Worm (Caenorhabditis elegans) whole organism, L3 larva: ENCODE results near the gene nspb-7.

ENCODE experiments used
- ZK546.5 ChIP-seq: sonication (generic microtip); optimal IDR thresholded peaks from 2 replicates; lab custom pipeline; 2017; ENCODE audit warnings: missing biosample characterization, missing genetic modification characterization
- aly-2 ChIP-seq: fragments of 150-350 bp; optimal IDR thresholded peaks from 2 replicates; lab custom pipeline; 2014; ENCODE audit warnings: missing biosample characterization, missing genetic modification characterization
- ceh-28 ChIP-seq: fragments of 150-350 bp; optimal IDR thresholded peaks from 2 replicates; lab custom pipeline; 2014; ENCODE audit warnings: missing biosample characterization, missing genetic modification reagents, missing genetic modification characterization
- ceh-82 ChIP-seq: fragments of 150-350 bp; optimal IDR thresholded peaks from 2 replicates; lab custom pipeline; 2014; ENCODE audit warnings: missing biosample characterization, missing genetic modification characterization
- elt-1 ChIP-seq: fragments of 150-350 bp; optimal IDR thresholded peaks from 2 replicates; lab custom pipeline; 2014; ENCODE audit warnings: missing biosample characterization, missing genetic modification characterization
- elt-3 ChIP-seq, 3 experiments: fragments of 150-350 bp in 1 of 3; sonication (generic microtip) in 2 of 3; optimal IDR thresholded peaks; 2 replicates in 2 of 3; 4 replicates in 1 of 3; lab custom pipeline; 2014 to 2017; ENCODE audit warnings: missing biosample characterization in 3 of 3, missing genetic modification characterization in 3 of 3
- fkh-10 ChIP-seq: sonication (generic microtip); optimal IDR thresholded peaks from 2 replicates; lab custom pipeline; 2017; ENCODE audit warnings: missing biosample characterization, missing genetic modification reagents, missing genetic modification characterization
- fos-1 ChIP-seq: fragments of 150-350 bp; optimal IDR thresholded peaks from 2 replicates; lab custom pipeline; 2014; ENCODE audit warnings: missing biosample characterization, missing genetic modification characterization
- lin-39 ChIP-seq: fragments of 150-350 bp; optimal IDR thresholded peaks from 2 replicates; lab custom pipeline; 2018; ENCODE audit warnings: missing biosample characterization, missing genetic modification reagents, missing genetic modification characterization
- mdl-1 ChIP-seq: fragments of 150-350 bp; optimal IDR thresholded peaks from 2 replicates; lab custom pipeline; 2014; ENCODE audit warnings: missing biosample characterization, missing genetic modification characterization
- mml-1 ChIP-seq: fragments of 150-350 bp; sonication (generic microtip); optimal IDR thresholded peaks from 3 replicates; lab custom pipeline; 2014; ENCODE audit warnings: missing biosample characterization, missing genetic modification characterization
- nhr-11 ChIP-seq: fragments of 150-350 bp; optimal IDR thresholded peaks from 2 replicates; lab custom pipeline; 2014; ENCODE audit warnings: missing biosample characterization, missing genetic modification characterization
- nhr-12 ChIP-seq: fragments of 150-350 bp; optimal IDR thresholded peaks from 2 replicates; lab custom pipeline; 2014; ENCODE audit warnings: missing biosample characterization, missing genetic modification characterization
- nhr-23 ChIP-seq: fragments of 150-350 bp; optimal IDR thresholded peaks from 2 replicates; lab custom pipeline; 2014; ENCODE audit warnings: missing biosample characterization, missing genetic modification reagents, missing genetic modification characterization
- nhr-25 ChIP-seq: sonication (generic microtip); optimal IDR thresholded peaks from 2 replicates; lab custom pipeline; 2017; ENCODE audit warnings: missing biosample characterization, missing genetic modification characterization
- nhr-28 ChIP-seq: fragments of 150-350 bp; optimal IDR thresholded peaks from 2 replicates; lab custom pipeline; 2014; ENCODE audit warnings: missing biosample characterization, missing genetic modification characterization
- nhr-43 ChIP-seq: sonication (generic microtip); optimal IDR thresholded peaks from 2 replicates; lab custom pipeline; 2016; ENCODE audit warnings: mild to moderate bottlenecking, missing genetic modification characterization, missing compliant biosample characterization; ENCODE audit not compliant: poor library complexity, severe bottlenecking
- nhr-76 ChIP-seq: fragments of 150-350 bp; sonication (generic microtip); optimal IDR thresholded peaks from 5 replicates; lab custom pipeline; 2014; ENCODE audit warnings: missing biosample characterization, missing genetic modification characterization
- pha-4 ChIP-seq: fragments of 150-350 bp; optimal IDR thresholded peaks from 2 replicates; lab custom pipeline; 2014; ENCODE audit warnings: missing biosample characterization, missing genetic modification reagents, missing genetic modification characterization
- pqm-1 ChIP-seq: fragments of 150-350 bp; optimal IDR thresholded peaks from 2 replicates; lab custom pipeline; 2017; ENCODE audit warnings: missing biosample characterization, missing genetic modification characterization, inconsistent platforms
- skn-1 ChIP-seq: fragments of 150-350 bp; optimal IDR thresholded peaks from 2 replicates; lab custom pipeline; 2014; ENCODE audit warnings: missing biosample characterization, missing genetic modification characterization
- snpc-4 ChIP-seq: fragments of 150-350 bp; optimal IDR thresholded peaks from 2 replicates; lab custom pipeline; 2014; ENCODE audit warnings: missing biosample characterization, missing genetic modification characterization
- ztf-11 ChIP-seq: fragments of 150-350 bp; optimal IDR thresholded peaks from 2 replicates; lab custom pipeline; 2014; ENCODE audit warnings: missing biosample characterization, missing genetic modification characterization
- ztf-4 ChIP-seq: fragments of 150-350 bp; optimal IDR thresholded peaks from 2 replicates; lab custom pipeline; 2014; ENCODE audit warnings: missing biosample characterization, missing genetic modification characterization

The nspb-7 gene

ce11 chrII:14620730-14621129 is 42.6 kb downstream of the nspb-7 start:
- TF ChIP-seq elt-1 (tag; lab: Kevin White, UChicago) = no peak
- TF ChIP-seq ztf-4 (tag; lab: Kevin White, UChicago) = no peak

DNA sequence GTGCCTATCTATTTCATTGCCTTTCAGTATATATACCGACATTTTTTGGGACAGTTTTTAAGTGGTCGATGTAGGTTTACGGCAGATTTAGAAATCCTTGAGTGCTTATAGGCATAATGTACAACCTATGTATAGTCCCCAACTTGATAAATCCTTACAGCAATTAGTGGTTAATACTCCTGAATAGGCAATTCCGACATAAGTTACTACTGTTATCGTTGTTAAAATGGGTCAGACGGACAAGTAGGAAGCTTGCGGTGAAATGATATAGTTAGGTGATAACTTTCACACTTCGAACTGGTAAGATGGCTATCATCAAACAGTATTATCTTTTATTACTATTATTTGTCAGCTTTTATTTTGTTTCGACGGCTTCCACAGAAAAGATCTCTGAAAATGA is 44.6 kb downstream of the nspb-7 start, which contains the start of gene mltn-10:
mltn-10 (plus strand) TSS at position 301 of the 400 bp plus-strand sequence.
- TF ChIP-seq pha-4 (tag; lab: Kevin White, UChicago) = no peak
- no peak for TF ChIP-seq ztf-4 (tag; lab: Kevin White, UChicago)
- no peak for TF ChIP-seq ceh-82 (tag; lab: Kevin White, UChicago)
- no peak for TF ChIP-seq mdl-1 (tag; lab: Kevin White, UChicago)
- TF ChIP-seq mml-1 (tag; lab: Kevin White, UChicago) = no peak
- no peak for TF ChIP-seq aly-2
- TF ChIP-seq nhr-76 (tag; lab: Kevin White, UChicago) = no peak
- TF ChIP-seq ztf-11 (tag; lab: Kevin White, UChicago) = no peak

DNA sequence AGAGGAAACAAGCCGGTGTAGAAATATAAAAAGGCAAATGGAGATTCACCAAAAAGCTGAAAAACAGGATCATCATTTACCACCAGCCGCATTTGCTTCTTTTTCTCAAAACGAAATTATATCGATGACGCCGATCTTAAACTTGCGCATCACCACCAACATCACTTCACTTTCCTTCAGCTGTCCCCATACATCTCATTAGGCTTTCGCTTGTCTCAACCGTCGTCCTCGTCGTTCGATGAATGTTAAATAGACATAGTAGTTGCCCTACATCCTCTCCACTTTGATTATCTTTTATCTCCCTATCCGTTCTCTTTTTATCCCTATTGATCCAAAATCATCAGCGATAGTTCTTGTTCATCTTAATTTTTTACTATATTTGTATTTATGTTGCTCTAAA is 48.8 kb downstream of the nspb-7 start:
- TF ChIP-seq ztf-4 (tag; lab: Kevin White, UChicago) (no peak), mml-1 (tag; lab: Kevin White, UChicago) (no peak), nhr-23 (tag; lab: Kevin White, UChicago) (peak; percentile 22), nhr-25 (tag; lab: Kevin White, UChicago) (peak; percentile 19)

ce11 chrII:14627330-14627729 is 49.2 kb downstream of the nspb-7 start, which contains the start of gene tag-297:
TSS of gene tag-297 (plus strand) at chrII:14627630.
- no peak for TF ChIP-seq nhr-28
- TF ChIP-seq pha-4 (tag; lab: Kevin White, UChicago) = no peak
- TF ChIP-seq fos-1 (tag; lab: Kevin White, UChicago) = no peak
- no peak for TF ChIP-seq nhr-76 (tag; lab: Kevin White, UChicago)
- no peak for TF ChIP-seq skn-1 (tag; lab: Kevin White, UChicago)
- TF ChIP-seq ZK546.5 (tag; lab: Kevin White, UChicago) = no peak
- no peak for TF ChIP-seq snpc-4
- no peak for TF ChIP-seq nhr-11 (tag; lab: Kevin White, UChicago)
- TF ChIP-seq nhr-43 (tag; lab: Kevin White, UChicago) = no peak
- no peak for TF ChIP-seq ceh-82 (tag; lab: Kevin White, UChicago)
- no peak for TF ChIP-seq ztf-11 (tag; lab: Kevin White, UChicago)
- TF ChIP-seq nhr-12 = no peak
- no peak for TF ChIP-seq ceh-28 (tag; lab: Kevin White, UChicago)
- no peak for TF ChIP-seq elt-1 (tag; lab: Kevin White, UChicago)
- no peak for TF ChIP-seq pqm-1 (tag; lab: Kevin White, UChicago)
- TF ChIP-seq fkh-10 (GFP tag; lab: Kevin White, UChicago) = no peak
- no peak for TF ChIP-seq lin-39
- no peak for TF ChIP-seq mml-1 (tag; lab: Kevin White, UChicago)
- TF ChIP-seq elt-3 (tag; optimal IDR thresholded peaks at IDR 0.05; lab: Kevin White, UChicago) = no peak
